Worm (Caenorhabditis elegans): Measurements from ENCODE around the gene prp-19.

- TF ChIP-seq nhr-237 (tag; optimal IDR thresholded peaks at IDR 0.05) (no peak), dmd-4 (tag; optimal IDR thresholded peaks at IDR 0.05) (no peak), unc-39 (tag; optimal IDR thresholded peaks at IDR 0.05) (no peak), elt-1 (tag; optimal IDR thresholded peaks at IDR 0.05) (no peak), ama-1 (optimal IDR thresholded peaks at IDR 0.05) (no peak)
Measured at ce11 chrIII:5134506-5134905, 37.3 kb downstream of the prp-19 start.

All from whole organism, L2 larva.